Worm (Caenorhabditis elegans) whole organism, L3 larva: ENCODE results near the gene T24C12.4.

Experiments
- elt-1 ChIP-seq: fragments of 150-350 bp; optimal IDR thresholded peaks from 2 replicates; lab custom pipeline; 2014; ENCODE audit warnings: missing biosample characterization, missing genetic modification characterization
- elt-2 ChIP-seq: sonication (generic microtip); optimal IDR thresholded peaks from 2 replicates; lab custom pipeline; 2016; ENCODE audit warnings: missing genetic modification reagents, mild to moderate bottlenecking, missing genetic modification characterization, missing compliant biosample characterization
- lin-15B ChIP-seq: fragments of 150-350 bp; optimal IDR thresholded peaks from 2 replicates; lab custom pipeline; 2014; ENCODE audit warnings: missing biosample characterization, missing genetic modification characterization
- mdl-1 ChIP-seq: fragments of 150-350 bp; optimal IDR thresholded peaks from 2 replicates; lab custom pipeline; 2014; ENCODE audit warnings: missing biosample characterization, missing genetic modification characterization
- nhr-237 ChIP-seq: fragments of 150-350 bp; optimal IDR thresholded peaks from 2 replicates; lab custom pipeline; 2014; ENCODE audit warnings: missing biosample characterization, missing genetic modification characterization
- nhr-25 ChIP-seq: sonication (generic microtip); optimal IDR thresholded peaks from 2 replicates; lab custom pipeline; 2017; ENCODE audit warnings: missing biosample characterization, missing genetic modification characterization

T24C12.4 gene

DNA sequence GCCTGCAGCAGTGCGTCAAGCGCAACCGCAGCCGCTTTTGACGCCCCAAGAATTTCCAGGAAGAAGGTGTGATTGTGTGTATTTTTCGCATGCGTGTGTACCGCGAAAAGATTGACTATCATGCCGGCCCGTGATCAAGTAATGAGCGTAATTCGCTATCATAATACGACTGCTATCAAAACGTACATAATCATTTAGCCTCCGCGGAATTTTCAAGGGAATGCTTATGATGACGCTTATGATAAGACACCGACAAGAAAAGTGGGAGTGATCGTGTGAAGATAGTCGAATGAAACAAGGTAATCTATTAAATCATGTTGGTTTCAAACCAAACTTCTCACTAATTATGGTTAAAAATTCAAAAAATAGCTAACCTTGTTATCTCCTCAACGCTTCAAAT, 47.0 kb downstream of the T24C12.4 start:
- no peak for TF ChIP-seq elt-1 (tag; lab: Kevin White, UChicago)
- peak; percentile 40 for TF ChIP-seq elt-2
- TF ChIP-seq nhr-237: no peak
- TF ChIP-seq nhr-25 (tag; lab: Kevin White, UChicago): peak; percentile 42
- no peak for TF ChIP-seq lin-15B (tag; lab: Kevin White, UChicago)
- no peak for TF ChIP-seq mdl-1 (tag; lab: Kevin White, UChicago)
